Fruit fly (Drosophila melanogaster): ENCODE results near the gene Ctr9.
A peak's percentile ranks its signal among the peaks of the same experiment; 100 is the strongest.

Ctr9 gene

DNA sequence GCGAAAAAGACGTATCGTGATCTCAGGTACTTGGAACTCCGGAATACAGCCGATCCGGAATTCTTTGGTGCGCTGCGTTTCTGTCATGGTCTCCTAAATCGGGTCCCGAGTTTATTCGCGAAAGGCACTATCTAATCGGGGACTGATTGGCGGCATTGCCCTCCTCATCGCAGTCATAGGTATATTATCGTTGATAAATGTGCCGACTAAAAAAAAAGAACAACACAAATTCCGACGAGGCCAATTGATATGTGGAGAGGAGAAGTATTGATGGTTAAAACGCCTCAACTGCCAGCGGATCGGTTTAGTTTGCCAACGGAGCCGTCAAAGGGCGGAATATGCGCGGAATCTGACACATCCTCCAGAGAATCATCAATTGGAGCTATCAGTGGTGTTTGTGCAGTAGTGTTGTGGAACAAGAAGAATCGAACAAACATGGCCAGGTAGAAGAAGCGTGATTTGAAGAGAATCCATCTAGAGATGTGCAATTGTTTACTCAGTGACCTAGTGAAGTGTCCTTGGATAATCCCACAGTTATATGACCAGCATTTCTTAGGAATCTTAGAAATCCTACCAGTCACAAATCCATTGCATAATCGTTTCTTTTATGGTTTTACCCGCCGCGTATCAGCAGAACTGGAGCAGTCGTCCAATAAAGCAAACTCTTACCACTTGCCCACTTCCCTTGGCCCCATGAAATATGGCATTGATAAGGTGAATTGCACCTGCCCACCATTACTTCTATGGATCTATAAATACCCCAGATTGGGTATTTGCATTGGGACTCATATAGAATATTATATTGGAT is 18.0 kb downstream of the Ctr9 start:
- TF ChIP-seq Sox14 (GFP tag; optimal IDR thresholded peaks at IDR 0.05) (no peak), lz (GFP tag; optimal IDR thresholded peaks at IDR 0.05) (no peak), vri (GFP tag; optimal IDR thresholded peaks at IDR 0.05) (peak; percentile 97)

DNA sequence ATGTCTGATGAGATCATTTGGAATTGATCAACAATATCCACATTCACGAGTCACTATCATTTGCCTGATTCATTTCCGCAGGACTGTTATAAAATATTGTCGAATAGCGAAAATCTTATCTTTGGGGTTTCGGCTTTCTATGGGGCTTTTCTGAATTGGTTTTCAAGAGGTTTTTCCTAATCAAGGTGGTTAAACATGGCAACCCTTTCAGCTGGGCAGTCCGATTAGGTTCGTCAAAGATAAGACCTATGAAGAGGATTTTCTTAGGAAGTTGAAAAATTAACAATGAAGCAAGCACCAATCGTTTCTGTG is 18.6 kb downstream of the Ctr9 start:
- TF ChIP-seq net (GFP tag; optimal IDR thresholded peaks at IDR 0.05) (no peak), vri (GFP tag; optimal IDR thresholded peaks at IDR 0.05) (peak; percentile 58)

DNA sequence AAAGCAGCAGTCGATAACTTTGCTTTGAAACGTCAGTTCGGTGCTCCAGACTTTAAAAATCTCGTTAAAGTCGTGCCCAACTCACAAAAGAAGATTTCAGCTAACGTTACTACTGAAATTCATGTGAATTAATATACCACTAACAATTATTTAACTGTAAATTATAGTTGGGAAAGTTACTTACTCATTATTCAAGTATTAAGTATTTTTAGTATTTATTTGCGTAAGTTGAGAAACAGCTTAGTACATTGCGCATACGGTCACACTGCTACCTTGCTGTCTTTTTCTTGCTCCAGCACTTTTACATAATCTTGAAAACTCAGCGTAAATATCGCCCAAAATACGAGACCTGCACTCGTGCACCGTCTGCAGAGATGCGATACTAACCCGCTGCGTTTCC is 22.7 kb downstream of the Ctr9 start, which contains the start of gene ND-ACP:
ND-ACP (plus strand) TSS at position 226 of the 400 bp plus-strand sequence.
- TF ChIP-seq fkh (GFP tag; optimal IDR thresholded peaks at IDR 0.05): no peak
- TF ChIP-seq vri (GFP tag; optimal IDR thresholded peaks at IDR 0.05): peak; percentile 66
- peak; percentile 83 for TF ChIP-seq achi (GFP tag; optimal IDR thresholded peaks at IDR 0.05)

DNA sequence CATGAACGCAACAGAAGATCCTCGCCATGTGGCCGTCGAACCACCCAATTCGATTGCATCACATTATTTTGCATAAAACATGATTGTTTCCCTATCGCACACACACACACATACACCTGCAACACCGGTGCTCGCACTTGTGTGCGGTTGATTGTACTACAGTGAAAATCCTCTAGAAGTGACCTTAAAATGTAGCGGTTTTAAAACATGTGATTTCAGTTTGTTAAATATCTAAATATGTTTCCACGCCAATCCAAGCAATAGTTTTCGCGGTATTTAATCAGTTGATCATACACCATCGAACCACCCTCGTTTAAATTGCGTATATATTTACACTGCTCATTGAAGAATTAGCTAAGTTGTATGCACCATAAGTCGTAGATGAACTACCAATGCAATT is 23.4 kb downstream of the Ctr9 start:
- TF ChIP-seq salr (GFP tag; optimal IDR thresholded peaks at IDR 0.05): no peak
- TF ChIP-seq CG31627 (GFP tag; optimal IDR thresholded peaks at IDR 0.05): peak; percentile 21
- TF ChIP-seq net (GFP tag; optimal IDR thresholded peaks at IDR 0.05): no peak
- TF ChIP-seq eg (GFP tag; IDR thresholded peaks at IDR 0.05): 0 out of 3 replicates have a peak, but pooled peaks have one; percentile 34
- TF ChIP-seq vri (GFP tag; optimal IDR thresholded peaks at IDR 0.05): no peak
- no peak for TF ChIP-seq CG11294 (GFP tag; IDR thresholded peaks at IDR 0.05)
- TF ChIP-seq CG10631 (GFP tag; optimal IDR thresholded peaks at IDR 0.05): no peak
- TF ChIP-seq CG6163 (GFP tag; IDR thresholded peaks at IDR 0.05): no peak
- TF ChIP-seq CG34406 (GFP tag; optimal IDR thresholded peaks at IDR 0.05): no peak
- no peak for TF ChIP-seq CG6854 (GFP tag; optimal IDR thresholded peaks at IDR 0.05)
- no peak for TF ChIP-seq fd85E (GFP tag; optimal IDR thresholded peaks at IDR 0.05)
- TF ChIP-seq CG6808 (GFP tag; optimal IDR thresholded peaks at IDR 0.05): no peak
- TF ChIP-seq fd59A (GFP tag; optimal IDR thresholded peaks at IDR 0.05): no peak
- peak; percentile 61 for TF ChIP-seq Eip78C (GFP tag)
- TF ChIP-seq CG9139 (GFP tag; optimal IDR thresholded peaks at IDR 0.05): no peak
- TF ChIP-seq esn (GFP tag; optimal IDR thresholded peaks at IDR 0.05): peak; percentile 29
- no peak for TF ChIP-seq cyc (GFP tag; optimal IDR thresholded peaks at IDR 0.05)
- peak; percentile 10 for TF ChIP-seq achi (GFP tag; optimal IDR thresholded peaks at IDR 0.05)
- TF ChIP-seq acj6 (GFP tag; optimal IDR thresholded peaks at IDR 0.05): no peak
- TF ChIP-seq CG6792 (GFP tag; optimal IDR thresholded peaks at IDR 0.05): no peak
- TF ChIP-seq Ets96B (tag; optimal IDR thresholded peaks at IDR 0.05): no peak
- no peak for TF ChIP-seq CG11902 (GFP tag; optimal IDR thresholded peaks at IDR 0.05)

- peak; percentile 40 for TF ChIP-seq fkh (GFP tag; optimal IDR thresholded peaks at IDR 0.05)
- TF ChIP-seq CG6792 (GFP tag; optimal IDR thresholded peaks at IDR 0.05): no peak
These were observed 24.5 kb downstream of the Ctr9 start, which contains the start of gene msd1 for dm6 chr3L:1331542-1331941. TSS of gene msd1 (plus strand) at chr3L:1331744.

- TF ChIP-seq salr (GFP tag; optimal IDR thresholded peaks at IDR 0.05): no peak
- TF ChIP-seq CG6276 (GFP tag; optimal IDR thresholded peaks at IDR 0.05): no peak
- TF ChIP-seq CG34406 (GFP tag; optimal IDR thresholded peaks at IDR 0.05): no peak
- no peak for TF ChIP-seq dac (GFP tag; optimal IDR thresholded peaks at IDR 0.05)
- TF ChIP-seq Eip93F (GFP tag; optimal IDR thresholded peaks at IDR 0.05): no peak
- no peak for TF ChIP-seq Hr39 (GFP tag; optimal IDR thresholded peaks at IDR 0.05)
- no peak for TF ChIP-seq esn (GFP tag; optimal IDR thresholded peaks at IDR 0.05)
- TF ChIP-seq CG11762 (GFP tag; optimal IDR thresholded peaks at IDR 0.05; ENCODE audit: insufficient read depth): no peak
- no peak for TF ChIP-seq CG11294 (GFP tag; IDR thresholded peaks at IDR 0.05)
These were observed 25.9 kb downstream of the Ctr9 start, which contains the start of gene msd5 for dm6 chr3L:1332973-1333372. TSS of gene msd5 (minus strand) at chr3L:1333146.
